Worm (Caenorhabditis elegans): ENCODE results near the gene Y81G3A.2.
"Not testable (repeated sequence)": the region's sequence is repeated elsewhere in the genome, so short reads cannot be mapped to it uniquely, and the experiment has no call there.

The Y81G3A.2 gene

ce11 chrII:13066777-13067290 lies 13.9 kb upstream of the Y81G3A.2 start:
- TF ChIP-seq ztf-29 (GFP tag; IDR thresholded peaks at IDR 0.05) (no peak), tab-1 (GFP tag; IDR thresholded peaks at IDR 0.05) (0 out of 2 replicates have a peak, but pooled peaks have one; percentile 21)

ce11 chrII:13073102-13073501 lies 7.6 kb upstream of the Y81G3A.2 start, which contains the start of gene F42G4.5:
Gene F42G4.5 (plus strand): TSS chrII:13073480.
- TF ChIP-seq ref-1 (GFP tag; conservative IDR thresholded peaks at IDR 0.05), result no peak
- TF ChIP-seq klf-2 (GFP tag; conservative IDR thresholded peaks at IDR 0.05), result no peak
- TF ChIP-seq tab-1 (GFP tag; IDR thresholded peaks at IDR 0.05), result no peak
- TF ChIP-seq ztf-23 (GFP tag; IDR thresholded peaks at IDR 0.05), result no peak
- TF ChIP-seq cog-1 (tag; optimal IDR thresholded peaks at IDR 0.05), result no peak
- TF ChIP-seq ztf-29 (GFP tag; IDR thresholded peaks at IDR 0.05), result no peak
- no peak for TF ChIP-seq flt-1 (GFP tag; IDR thresholded peaks at IDR 0.05)
- no peak for TF ChIP-seq T22C8.4 (GFP tag; IDR thresholded peaks at IDR 0.05)
- no peak for TF ChIP-seq med-1 (GFP tag; optimal IDR thresholded peaks at IDR 0.05; ENCODE audit: insufficient read depth)

- TF ChIP-seq klf-2 (GFP tag; conservative IDR thresholded peaks at IDR 0.05), result no peak
- no peak for TF ChIP-seq med-1 (GFP tag; optimal IDR thresholded peaks at IDR 0.05; ENCODE audit: insufficient read depth)
- TF ChIP-seq cog-1 (tag; optimal IDR thresholded peaks at IDR 0.05), result no peak
- TF ChIP-seq ref-1 (GFP tag; conservative IDR thresholded peaks at IDR 0.05), result no peak
- no peak for TF ChIP-seq T22C8.4 (GFP tag; IDR thresholded peaks at IDR 0.05)
- no peak for TF ChIP-seq tab-1 (GFP tag; IDR thresholded peaks at IDR 0.05)
- no peak for TF ChIP-seq flt-1 (GFP tag; IDR thresholded peaks at IDR 0.05)
- TF ChIP-seq ztf-29 (GFP tag; IDR thresholded peaks at IDR 0.05), result no peak
- no peak for TF ChIP-seq ztf-23 (GFP tag; IDR thresholded peaks at IDR 0.05)
Observed at ce11 chrII:13073742-13074141, 7.0 kb upstream of the Y81G3A.2 start.

ce11 chrII:13076301-13076916 lies 4.3 kb upstream of the Y81G3A.2 start:
- TF ChIP-seq ztf-23 (GFP tag; IDR thresholded peaks at IDR 0.05), result no peak

- no peak for TF ChIP-seq T22C8.4 (GFP tag; IDR thresholded peaks at IDR 0.05)
- no peak for TF ChIP-seq ref-1 (GFP tag; conservative IDR thresholded peaks at IDR 0.05)
- no peak for TF ChIP-seq ztf-23 (GFP tag; IDR thresholded peaks at IDR 0.05)
- TF ChIP-seq ztf-29 (GFP tag; IDR thresholded peaks at IDR 0.05), result no peak
- no peak for TF ChIP-seq cog-1 (tag; optimal IDR thresholded peaks at IDR 0.05)
- TF ChIP-seq klf-2 (GFP tag; conservative IDR thresholded peaks at IDR 0.05), result no peak
- TF ChIP-seq flt-1 (GFP tag; IDR thresholded peaks at IDR 0.05), result no peak
- TF ChIP-seq tab-1 (GFP tag; IDR thresholded peaks at IDR 0.05), result no peak
- no peak for TF ChIP-seq med-1 (GFP tag; optimal IDR thresholded peaks at IDR 0.05; ENCODE audit: insufficient read depth)
Observed at ce11 chrII:13077746-13078145, 3.0 kb upstream of the Y81G3A.2 start.

- TF ChIP-seq tab-1 (GFP tag; IDR thresholded peaks at IDR 0.05), result no peak
Observed at ce11 chrII:13078848-13079428, 1.8 kb upstream of the Y81G3A.2 start, which contains the start of gene F42G4.6. Gene F42G4.6 (plus strand): TSS chrII:13079378.

- not testable (repeated sequence) for TF ChIP-seq cog-1 (tag; optimal IDR thresholded peaks at IDR 0.05); med-1 (GFP tag; optimal IDR thresholded peaks at IDR 0.05; ENCODE audit: insufficient read depth); ref-1 (GFP tag; conservative IDR thresholded peaks at IDR 0.05)
Observed at ce11 chrII:13082403-13082802, 1.7 kb downstream of the Y81G3A.2 start, which contains the start of gene Y81G3A.6. Gene Y81G3A.6 (minus strand): TSS chrII:13082503.

- TF ChIP-seq cog-1 (tag; optimal IDR thresholded peaks at IDR 0.05), result no peak
- TF ChIP-seq med-1 (GFP tag; optimal IDR thresholded peaks at IDR 0.05; ENCODE audit: insufficient read depth), result no peak
- TF ChIP-seq ztf-23 (GFP tag; IDR thresholded peaks at IDR 0.05), result no peak
- no peak for TF ChIP-seq ref-1 (GFP tag; conservative IDR thresholded peaks at IDR 0.05)
- TF ChIP-seq ztf-29 (GFP tag; IDR thresholded peaks at IDR 0.05), result no peak
- TF ChIP-seq flt-1 (GFP tag; IDR thresholded peaks at IDR 0.05), result no peak
- no peak for TF ChIP-seq T22C8.4 (GFP tag; IDR thresholded peaks at IDR 0.05)
- no peak for TF ChIP-seq klf-2 (GFP tag; conservative IDR thresholded peaks at IDR 0.05)
- no peak for TF ChIP-seq tab-1 (GFP tag; IDR thresholded peaks at IDR 0.05)
Observed at ce11 chrII:13083752-13084214, 3.1 kb downstream of the Y81G3A.2 start, which contains the start of the genes Y81G3A.1 and gcn-2. Gene Y81G3A.1 (minus strand): TSS chrII:13083926. Gene gcn-2 (plus strand): TSS chrII:13084164.

- no peak for TF ChIP-seq ref-1 (GFP tag; conservative IDR thresholded peaks at IDR 0.05)
- no peak for TF ChIP-seq ztf-29 (GFP tag; IDR thresholded peaks at IDR 0.05)
- no peak for TF ChIP-seq klf-2 (GFP tag; conservative IDR thresholded peaks at IDR 0.05)
- TF ChIP-seq flt-1 (GFP tag; IDR thresholded peaks at IDR 0.05), result no peak
- TF ChIP-seq med-1 (GFP tag; optimal IDR thresholded peaks at IDR 0.05; ENCODE audit: insufficient read depth), result no peak
- TF ChIP-seq ztf-23 (GFP tag; IDR thresholded peaks at IDR 0.05), result no peak
- no peak for TF ChIP-seq cog-1 (tag; optimal IDR thresholded peaks at IDR 0.05)
- no peak for TF ChIP-seq T22C8.4 (GFP tag; IDR thresholded peaks at IDR 0.05)
- no peak for TF ChIP-seq tab-1 (GFP tag; IDR thresholded peaks at IDR 0.05)
Observed at ce11 chrII:13085951-13086350, 5.2 kb downstream of the Y81G3A.2 start.

- TF ChIP-seq cog-1 (tag; optimal IDR thresholded peaks at IDR 0.05) (no peak), ref-1 (GFP tag; conservative IDR thresholded peaks at IDR 0.05) (no peak), tab-1 (GFP tag; IDR thresholded peaks at IDR 0.05) (no peak), klf-2 (GFP tag; conservative IDR thresholded peaks at IDR 0.05) (no peak), flt-1 (GFP tag; IDR thresholded peaks at IDR 0.05) (no peak), T22C8.4 (GFP tag; IDR thresholded peaks at IDR 0.05) (no peak), ztf-29 (GFP tag; IDR thresholded peaks at IDR 0.05) (no peak), ztf-23 (GFP tag; IDR thresholded peaks at IDR 0.05) (no peak), med-1 (GFP tag; optimal IDR thresholded peaks at IDR 0.05; ENCODE audit: insufficient read depth) (no peak)
Observed at ce11 chrII:13091123-13091522, 10.4 kb downstream of the Y81G3A.2 start, which contains the start of gene Y81G3A.4. Gene Y81G3A.4 (plus strand): TSS chrII:13091423.
